Worm (Caenorhabditis elegans) whole organism, midembryonic: Measurements from ENCODE around the gene F36A4.1.

Experiments used
- T22C8.4 ChIP-seq: fragments of 200-800 bp; sonication (Bioruptor generic); IDR thresholded peaks from 2 replicates; pipeline ENCODE4 v1.3.6; 2022; ENCODE audit warnings: missing genetic modification characterization, missing compliant biosample characterization
- cog-1 ChIP-seq: sonication (generic microtip); optimal IDR thresholded peaks from 2 replicates; lab custom pipeline; 2016; ENCODE audit warnings: missing genetic modification characterization, missing compliant biosample characterization
- flt-1 ChIP-seq: fragments of 200-800 bp; sonication (Bioruptor generic); IDR thresholded peaks from 2 replicates; pipeline ENCODE4 v1.3.6; 2022; ENCODE audit warnings: missing genetic modification characterization, missing compliant biosample characterization
- klf-2 ChIP-seq: fragments of 200-800 bp; sonication (Bioruptor generic); conservative IDR thresholded peaks from 2 replicates; pipeline ENCODE4 v1.3.6; 2022; ENCODE audit warnings: missing genetic modification reagents, missing genetic modification characterization, missing compliant biosample characterization
- med-1 ChIP-seq: sonication (generic microtip); optimal IDR thresholded peaks from 2 replicates; lab custom pipeline; 2017; ENCODE audit warnings: missing genetic modification characterization, mild to moderate bottlenecking, missing compliant biosample characterization, antibody characterized with exemption, missing genetic modification reagents; ENCODE audit not compliant: insufficient read depth
- ref-1 ChIP-seq: fragments of 200-800 bp; sonication (Bioruptor generic); conservative IDR thresholded peaks from 2 replicates; pipeline ENCODE4 v1.3.6; 2022; ENCODE audit warnings: missing genetic modification reagents, missing genetic modification characterization, missing compliant biosample characterization
- tab-1 ChIP-seq: fragments of 200-800 bp; sonication (Bioruptor generic); IDR thresholded peaks from 2 replicates; pipeline ENCODE4 v1.3.6; 2022; ENCODE audit warnings: missing genetic modification characterization, missing compliant biosample characterization
- ztf-23 ChIP-seq: fragments of 200-800 bp; sonication (Bioruptor generic); IDR thresholded peaks from 2 replicates; pipeline ENCODE4 v1.3.6; 2022; ENCODE audit warnings: missing genetic modification reagents, missing genetic modification characterization, missing compliant biosample characterization
- ztf-29 ChIP-seq: fragments of 200-800 bp; sonication (Bioruptor generic); IDR thresholded peaks from 2 replicates; pipeline ENCODE4 v1.3.6; 2022; ENCODE audit warnings: missing genetic modification reagents, missing genetic modification characterization, missing compliant biosample characterization

The F36A4.1 gene

DNA sequence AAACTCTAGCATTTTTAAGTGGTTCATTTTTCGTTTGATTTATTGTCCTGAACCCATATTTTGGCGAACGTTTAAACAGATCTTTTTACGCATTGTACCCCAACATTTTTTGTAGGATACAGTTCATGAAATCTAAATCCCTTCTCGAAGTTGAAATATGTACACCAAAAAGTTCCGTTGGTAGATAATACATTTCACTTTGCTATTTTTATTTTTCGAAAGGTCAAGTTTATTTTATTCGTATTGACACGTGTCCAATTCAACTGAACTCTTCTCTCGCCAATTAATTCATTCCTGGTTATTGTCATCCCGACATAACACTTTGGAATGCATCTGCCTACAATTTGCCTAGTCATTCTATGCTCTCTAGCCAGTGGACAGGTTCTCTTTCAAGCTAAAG, 1.3 kb upstream of the F36A4.1 start, which contains the start of gene F36A4.2:
Gene F36A4.2, plus strand, starts transcription at position 301 of the 400 bp plus-strand sequence.
- TF ChIP-seq cog-1 (tag; lab: Kevin White, UChicago) (no peak), flt-1 (GFP tag; lab: Robert Waterston, UW) (no peak), klf-2 (no peak), med-1 (GFP tag; lab: Kevin White, UChicago) (no peak), ref-1 (no peak), T22C8.4 (no peak), ztf-23 (no peak), ztf-29 (GFP tag; lab: Robert Waterston, UW) (no peak), tab-1 (GFP tag; lab: Robert Waterston, UW) (no peak)

- TF ChIP-seq T22C8.4 (no peak), flt-1 (GFP tag; lab: Robert Waterston, UW) (no peak), ref-1 (no peak), tab-1 (GFP tag; lab: Robert Waterston, UW) (no peak), ztf-23 (no peak), cog-1 (tag; lab: Kevin White, UChicago) (no peak), klf-2 (no peak), ztf-29 (GFP tag; lab: Robert Waterston, UW) (no peak), med-1 (GFP tag; lab: Kevin White, UChicago) (no peak)
These were observed 5.4 kb downstream of the F36A4.1 start, which contains the start of gene nhr-78 for ce11 chrIV:4277694-4278093. nhr-78 (minus strand) TSS chrIV:4277875.

DNA sequence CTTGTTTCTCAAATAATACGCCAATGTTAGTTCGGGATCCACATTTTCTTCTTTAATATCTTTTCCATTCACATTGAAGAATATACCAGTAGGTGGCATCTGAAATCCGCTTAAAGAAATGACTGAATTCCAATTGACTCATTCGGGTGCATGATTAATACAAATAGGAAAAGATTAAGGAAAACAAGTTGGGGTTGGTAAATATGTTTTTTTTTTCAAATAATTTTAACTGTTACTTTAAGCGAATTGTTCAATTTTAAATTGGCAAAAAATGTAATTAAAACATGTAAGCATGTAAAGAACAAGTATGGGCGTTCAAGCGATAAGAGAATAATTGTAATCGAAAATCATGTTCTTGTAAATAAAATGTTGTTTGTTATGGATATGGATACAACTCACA, 11.8 kb downstream of the F36A4.1 start, which contains the start of gene F15E6.6:
Gene F15E6.6, minus strand, starts transcription at position 101 of the 400 bp plus-strand sequence.
- TF ChIP-seq tab-1 (GFP tag; lab: Robert Waterston, UW) = no peak
- no peak for TF ChIP-seq ref-1
- no peak for TF ChIP-seq ztf-23
- TF ChIP-seq cog-1 (tag; lab: Kevin White, UChicago) = no peak
- TF ChIP-seq klf-2 = no peak
- no peak for TF ChIP-seq med-1 (GFP tag; lab: Kevin White, UChicago)
- TF ChIP-seq flt-1 (GFP tag; lab: Robert Waterston, UW) = no peak
- no peak for TF ChIP-seq ztf-29 (GFP tag; lab: Robert Waterston, UW)
- TF ChIP-seq T22C8.4 = no peak

- TF ChIP-seq ztf-23 (no peak), ztf-29 (GFP tag; lab: Robert Waterston, UW) (no peak), med-1 (GFP tag; lab: Kevin White, UChicago) (no peak)
These were observed 12.7 kb downstream of the F36A4.1 start for ce11 chrIV:4284989-4285388.

DNA sequence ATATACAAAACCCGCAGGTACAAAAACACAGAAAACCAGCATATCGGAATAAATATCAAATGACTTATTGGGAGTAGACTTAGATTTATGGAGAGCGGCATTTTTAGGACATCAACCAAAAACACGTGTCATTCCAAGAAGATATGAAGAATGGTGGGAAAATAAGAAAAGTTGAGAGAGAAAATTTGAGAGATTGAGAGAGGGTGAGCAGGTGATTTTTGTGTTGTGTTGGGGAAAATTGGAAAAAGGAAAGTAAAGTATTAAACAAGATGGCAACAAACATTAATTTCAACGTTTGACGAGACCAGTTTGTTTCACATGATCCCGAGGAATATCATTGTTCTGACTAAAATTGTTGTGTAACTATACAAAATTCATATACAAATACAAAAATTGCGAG, 16.1 kb downstream of the F36A4.1 start, which contains the start of gene srv-4:
Gene srv-4, minus strand, starts transcription at position 101 of the 400 bp plus-strand sequence.
- TF ChIP-seq ztf-23 = no peak
- TF ChIP-seq T22C8.4 = no peak
- TF ChIP-seq ztf-29 (GFP tag; lab: Robert Waterston, UW) = no peak
- no peak for TF ChIP-seq ref-1
- TF ChIP-seq flt-1 (GFP tag; lab: Robert Waterston, UW) = no peak
- TF ChIP-seq tab-1 (GFP tag; lab: Robert Waterston, UW) = no peak
- no peak for TF ChIP-seq klf-2

ce11 chrIV:4289267-4289666, 17.0 kb downstream of the F36A4.1 start, which contains the start of gene F15E6.5:
F15E6.5 (plus strand) TSS chrIV:4289567.
- TF ChIP-seq flt-1 (GFP tag; lab: Robert Waterston, UW) (no peak), T22C8.4 (no peak), med-1 (GFP tag; lab: Kevin White, UChicago) (no peak), klf-2 (no peak), ztf-29 (GFP tag; lab: Robert Waterston, UW) (no peak), ztf-23 (no peak)

- TF ChIP-seq klf-2 (no peak), ref-1 (no peak), med-1 (GFP tag; lab: Kevin White, UChicago) (no peak), ztf-23 (no peak), cog-1 (tag; lab: Kevin White, UChicago) (no peak), T22C8.4 (no peak), ztf-29 (GFP tag; lab: Robert Waterston, UW) (no peak), flt-1 (GFP tag; lab: Robert Waterston, UW) (no peak), tab-1 (GFP tag; lab: Robert Waterston, UW) (no peak)
These were observed 18.2 kb downstream of the F36A4.1 start, which contains the start of gene dct-7 for ce11 chrIV:4290472-4290871. dct-7 (minus strand) TSS chrIV:4290572.

- no peak for TF ChIP-seq flt-1 (GFP tag; lab: Robert Waterston, UW)
These were observed 18.9 kb downstream of the F36A4.1 start, which contains the start of gene F15E6.4 for ce11 chrIV:4291174-4291573. F15E6.4 (plus strand) TSS chrIV:4291474.

DNA sequence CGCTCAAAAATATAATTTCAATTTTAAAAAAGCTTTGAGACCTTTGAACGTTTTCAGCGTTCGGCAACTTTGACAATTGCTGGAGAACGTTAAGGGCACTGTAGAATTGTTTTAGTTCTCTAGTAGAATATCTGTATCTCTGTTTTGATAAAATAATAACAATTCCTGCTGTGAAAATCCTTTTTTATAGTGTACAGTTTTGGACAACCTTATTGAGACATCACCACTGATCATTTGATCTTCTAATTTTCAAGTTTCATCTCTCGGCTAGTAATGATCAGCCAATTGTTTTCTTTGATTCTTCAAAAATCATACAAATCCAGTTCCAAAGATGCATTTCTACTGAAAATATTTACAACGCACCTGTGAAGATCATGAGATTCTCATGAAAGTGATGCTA, 20.3 kb downstream of the F36A4.1 start, which contains the start of gene F15E6.10:
Gene F15E6.10, plus strand, starts transcription at position 301 of the 400 bp plus-strand sequence.
- TF ChIP-seq ref-1 (no peak), med-1 (GFP tag; lab: Kevin White, UChicago) (no peak), tab-1 (GFP tag; lab: Robert Waterston, UW) (no peak), T22C8.4 (no peak), cog-1 (tag; lab: Kevin White, UChicago) (no peak), flt-1 (GFP tag; lab: Robert Waterston, UW) (no peak), ztf-23 (no peak), klf-2 (no peak), ztf-29 (GFP tag; lab: Robert Waterston, UW) (no peak)

DNA sequence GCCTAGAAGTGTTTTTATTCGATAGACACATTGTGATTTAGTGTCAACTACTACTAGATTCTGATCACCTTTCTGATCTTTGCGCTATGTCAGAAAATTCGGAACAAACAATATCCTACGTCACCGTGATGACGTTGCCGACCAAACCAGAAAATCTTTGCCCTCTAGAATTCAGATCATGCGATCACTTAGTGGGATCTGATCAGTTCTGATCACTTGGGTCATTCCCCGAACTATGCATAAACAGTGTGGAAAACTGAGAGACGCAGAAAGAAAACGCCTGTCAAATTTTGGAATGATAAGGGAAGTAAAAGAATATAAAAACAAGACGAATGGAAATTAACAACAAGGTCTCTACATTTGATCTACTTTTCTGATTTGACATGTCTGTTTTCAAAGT, 22.3 kb downstream of the F36A4.1 start, which contains the start of gene F15E6.3:
Gene F15E6.3, plus strand, starts transcription at position 344 of the 400 bp plus-strand sequence.
- TF ChIP-seq cog-1 (tag; lab: Kevin White, UChicago) = no peak
- TF ChIP-seq ztf-23 = no peak
- TF ChIP-seq ztf-29 (GFP tag; lab: Robert Waterston, UW) = no peak
- no peak for TF ChIP-seq flt-1 (GFP tag; lab: Robert Waterston, UW)

DNA sequence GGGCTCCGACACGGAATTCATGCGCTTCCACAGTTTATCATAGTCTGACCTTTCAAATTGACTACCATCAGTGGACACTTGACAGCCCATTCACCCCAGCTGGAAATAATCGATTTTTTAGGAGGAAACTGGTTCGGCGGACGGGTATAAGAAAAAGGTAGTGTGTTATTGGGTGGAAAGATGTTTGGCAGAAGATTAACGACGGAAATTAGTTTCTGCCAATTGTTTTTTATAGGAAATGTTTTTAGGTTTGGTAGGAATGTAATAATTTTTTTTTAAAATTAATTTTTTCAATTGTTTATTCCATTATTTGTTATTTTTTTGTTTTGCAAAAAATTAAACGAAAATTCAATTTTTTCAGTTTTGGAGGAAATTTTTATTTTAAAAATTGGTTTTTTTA, 26.7 kb downstream of the F36A4.1 start, which contains the start of gene F15E6.9:
Gene F15E6.9, minus strand, starts transcription at position 101 of the 400 bp plus-strand sequence.
- TF ChIP-seq ztf-23 (no peak), ztf-29 (GFP tag; lab: Robert Waterston, UW) (no peak), flt-1 (GFP tag; lab: Robert Waterston, UW) (no peak), ref-1 (no peak), med-1 (GFP tag; lab: Kevin White, UChicago) (no peak), klf-2 (no peak), T22C8.4 (no peak), tab-1 (GFP tag; lab: Robert Waterston, UW) (no peak), cog-1 (tag; lab: Kevin White, UChicago) (no peak)
